Fruit fly (Drosophila melanogaster) whole organism, embryonic: ENCODE measurements around the gene CG13250.

Experiments used
- Bdp1 ChIP-seq: fragments of 200-800 bp; sonication (Bioruptor generic); optimal IDR thresholded peaks from 3 replicates; lab custom pipeline; 2016; ENCODE audit warnings: missing biosample characterization, missing genetic modification characterization
- CG1024 ChIP-seq: fragments of 200-800 bp; sonication (Bioruptor generic); IDR thresholded peaks from 2 replicates; pipeline ENCODE4 v1.3.6; 2022; ENCODE audit warnings: missing biosample characterization, missing genetic modification characterization
- CG10543 ChIP-seq: fragments of 200-800 bp; sonication (Bioruptor generic); optimal IDR thresholded peaks from 3 replicates; lab custom pipeline; 2017; ENCODE audit warnings: missing biosample characterization, mild to moderate bottlenecking, missing genetic modification characterization, moderate library complexity
- CG12155 ChIP-seq: fragments of 200-800 bp; sonication (Bioruptor generic); optimal IDR thresholded peaks from 3 replicates; lab custom pipeline; 2016; ENCODE audit warnings: missing biosample characterization, missing genetic modification characterization
- CG17385 ChIP-seq: fragments of 200-800 bp; sonication (Bioruptor generic); optimal IDR thresholded peaks from 3 replicates; lab custom pipeline; 2018; ENCODE audit warnings: missing biosample characterization, mild to moderate bottlenecking, missing genetic modification characterization
- CG18599 ChIP-seq: fragments of 200-800 bp; sonication (Bioruptor generic); optimal IDR thresholded peaks from 3 replicates; lab custom pipeline; 2017; ENCODE audit warnings: missing biosample characterization, missing genetic modification characterization, mild to moderate bottlenecking, moderate library complexity, missing genetic modification reagents
- CG2120 ChIP-seq: fragments of 200-800 bp; sonication (Bioruptor generic); optimal IDR thresholded peaks from 3 replicates; lab custom pipeline; 2016; ENCODE audit warnings: missing biosample characterization, missing genetic modification characterization
- CG2875 ChIP-seq: fragments of 200-800 bp; sonication (Bioruptor generic); optimal IDR thresholded peaks from 2 replicates; lab custom pipeline; 2017; ENCODE audit warnings: missing biosample characterization, mild to moderate bottlenecking, missing genetic modification characterization, missing genetic modification reagents
- CG30020 ChIP-seq: fragments of 200-800 bp; optimal IDR thresholded peaks from 2 replicates; lab custom pipeline; 2019; ENCODE audit warnings: missing biosample characterization, mild to moderate bottlenecking, missing genetic modification characterization, moderate library complexity
- CG31365 ChIP-seq: fragments of 200-800 bp; sonication (Bioruptor generic); optimal IDR thresholded peaks from 2 replicates; lab custom pipeline; 2018; ENCODE audit warnings: missing biosample characterization, mild to moderate bottlenecking, missing genetic modification characterization
- CG3726 ChIP-seq: fragments of 200-800 bp; sonication (Bioruptor generic); IDR thresholded peaks from 3 replicates; pipeline ENCODE4, ENCODE4 v1.3.6; 2022; ENCODE audit warnings: missing biosample characterization, missing genetic modification characterization
- CG6683 ChIP-seq: fragments of 200-800 bp; sonication (Bioruptor generic); optimal IDR thresholded peaks from 2 replicates; lab custom pipeline; 2017; ENCODE audit warnings: missing biosample characterization, mild to moderate bottlenecking, missing genetic modification characterization, missing genetic modification reagents
- CG6689 ChIP-seq: fragments of 200-800 bp; sonication (Bioruptor generic); IDR thresholded peaks from 2 replicates; pipeline ENCODE4 v1.3.6; 2022; ENCODE audit warnings: missing biosample characterization, missing genetic modification characterization
- CG7928 ChIP-seq: fragments of 200-800 bp; sonication (Bioruptor generic); optimal IDR thresholded peaks from 2 replicates; lab custom pipeline; 2017; ENCODE audit warnings: missing biosample characterization, mild to moderate bottlenecking, missing genetic modification characterization
- CG8478 ChIP-seq: fragments of >200 bp; optimal IDR thresholded peaks from 2 replicates; lab custom pipeline; 2018
- CG9437 ChIP-seq: fragments of 200-800 bp; sonication (Bioruptor generic); optimal IDR thresholded peaks from 2 replicates; lab custom pipeline; 2018; ENCODE audit warnings: missing biosample characterization, mild to moderate bottlenecking, missing genetic modification characterization
- CG9609 ChIP-seq: fragments of 200-800 bp; sonication (Bioruptor generic); optimal IDR thresholded peaks from 3 replicates; lab custom pipeline; 2016; ENCODE audit warnings: missing biosample characterization, missing genetic modification characterization
- CG9876 ChIP-seq: fragments of 200-800 bp; sonication (Bioruptor generic); optimal IDR thresholded peaks from 2 replicates; lab custom pipeline; 2016; ENCODE audit warnings: missing biosample characterization, missing genetic modification characterization
- Camta ChIP-seq: fragments of 200-800 bp; sonication (Bioruptor generic); optimal IDR thresholded peaks from 2 replicates; lab custom pipeline; 2016; ENCODE audit warnings: missing biosample characterization, missing genetic modification characterization
- D ChIP-seq, 2 experiments: fragments of 200-800 bp in 1 of 2; fragments of >200 bp in 1 of 2; sonication (Bioruptor generic) in 1 of 2; optimal IDR thresholded peaks; 2 replicates in 1 of 2; 3 replicates in 1 of 2; lab custom pipeline; 2017; ENCODE audit warnings: mild to moderate bottlenecking in 1 of 2, missing biosample characterization in 1 of 2, missing genetic modification characterization in 1 of 2, missing genetic modification reagents in 1 of 2
- Dek ChIP-seq: fragments of 200-800 bp; sonication (Bioruptor generic); optimal IDR thresholded peaks from 3 replicates; lab custom pipeline; 2019; ENCODE audit warnings: missing biosample characterization, mild to moderate bottlenecking, missing genetic modification characterization, moderate library complexity
- E2f1 ChIP-seq: fragments of 200-800 bp; sonication (Bioruptor generic); IDR thresholded peaks from 2 replicates; pipeline ENCODE4 v1.3.6; 2022; ENCODE audit warnings: missing biosample characterization, missing genetic modification characterization
- Elba2 ChIP-seq: fragments of 200-800 bp; sonication (Bioruptor generic); optimal IDR thresholded peaks from 3 replicates; lab custom pipeline; 2016; ENCODE audit warnings: missing biosample characterization, missing genetic modification characterization
- Ets97D ChIP-seq: fragments of 200-800 bp; sonication (Bioruptor generic); optimal IDR thresholded peaks from 3 replicates; lab custom pipeline; 2016; ENCODE audit warnings: missing biosample characterization, missing genetic modification characterization
- Fer1 ChIP-seq: fragments of 200-800 bp; sonication (Bioruptor generic); optimal IDR thresholded peaks from 2 replicates; lab custom pipeline; 2017; ENCODE audit warnings: missing biosample characterization, mild to moderate bottlenecking, missing genetic modification characterization
- HHEX ChIP-seq: fragments of 200-800 bp; sonication (Bioruptor generic); optimal IDR thresholded peaks from 3 replicates; lab custom pipeline; 2017; ENCODE audit warnings: missing biosample characterization, mild to moderate bottlenecking, missing genetic modification characterization, missing genetic modification reagents
- Med ChIP-seq: fragments of 200-800 bp; sonication (Bioruptor generic); peaks from one replicate; lab custom pipeline; 2016; ENCODE audit warnings: missing biosample characterization, missing genetic modification characterization, mild to moderate bottlenecking, inconsistent platforms, moderate library complexity
- Mes4 ChIP-seq: fragments of 200-800 bp; sonication (Bioruptor generic); optimal IDR thresholded peaks from 2 replicates; lab custom pipeline; 2016; ENCODE audit warnings: missing biosample characterization, missing genetic modification characterization
- NC2α ChIP-seq: fragments of 200-800 bp; sonication (Bioruptor generic); optimal IDR thresholded peaks from 2 replicates; lab custom pipeline; 2016; ENCODE audit warnings: missing biosample characterization, missing genetic modification characterization
- Pdp1 ChIP-seq, 2 experiments: fragments of 200-800 bp; sonication (Bioruptor generic); optimal IDR thresholded peaks; 3 replicates each; lab custom pipeline; 2016; ENCODE audit warnings: missing biosample characterization in 2 of 2, missing genetic modification characterization in 2 of 2, mild to moderate bottlenecking in 1 of 2, moderate library complexity in 1 of 2
- Usf ChIP-seq: fragments of 200-800 bp; sonication (Bioruptor generic); optimal IDR thresholded peaks from 2 replicates; lab custom pipeline; 2017; ENCODE audit warnings: missing genotype, missing biosample characterization, missing genetic modification characterization
- ase ChIP-seq: fragments of 200-800 bp; sonication (Bioruptor generic); IDR thresholded peaks from 3 replicates; pipeline ENCODE4 v1.3.6; 2022; ENCODE audit warnings: missing biosample characterization, missing genetic modification characterization
- bab2 ChIP-seq: fragments of 200-800 bp; sonication (Bioruptor generic); optimal IDR thresholded peaks from 2 replicates; lab custom pipeline; 2016; ENCODE audit warnings: missing biosample characterization, missing genetic modification characterization
- br ChIP-seq: fragments of >200 bp; optimal IDR thresholded peaks from 2 replicates; lab custom pipeline; 2017
- cwo ChIP-seq: fragments of 200-800 bp; sonication (Bioruptor generic); optimal IDR thresholded peaks from 3 replicates; lab custom pipeline; 2017; ENCODE audit warnings: missing biosample characterization, missing genetic modification characterization, mild to moderate bottlenecking, moderate library complexity, missing genetic modification reagents
- danr ChIP-seq: fragments of 200-800 bp; sonication (Bioruptor generic); IDR thresholded peaks from 2 replicates; pipeline ENCODE4 v1.3.6; 2022; ENCODE audit warnings: missing biosample characterization, missing genetic modification characterization
- esg ChIP-seq: fragments of 200-800 bp; sonication (Bioruptor generic); conservative IDR thresholded peaks from 2 replicates; pipeline ENCODE4 v1.3.6; 2022; ENCODE audit warnings: missing biosample characterization, missing genetic modification characterization
- eve ChIP-seq, 2 experiments: fragments of >200 bp; optimal IDR thresholded peaks; 2 replicates each; lab custom pipeline; 2017; ENCODE audit warnings: missing biosample characterization in 2 of 2, missing genetic modification characterization in 2 of 2
- eyg ChIP-seq: fragments of 200-800 bp; sonication (Bioruptor generic); optimal IDR thresholded peaks from 3 replicates; lab custom pipeline; 2016; ENCODE audit warnings: missing biosample characterization, missing genetic modification characterization
- grn ChIP-seq: fragments of 200-800 bp; sonication (Bioruptor generic); optimal IDR thresholded peaks from 3 replicates; lab custom pipeline; 2017; ENCODE audit warnings: missing biosample characterization, missing genetic modification characterization
- insv ChIP-seq, 2 experiments: fragments of 200-800 bp; sonication (Bioruptor generic); optimal IDR thresholded peaks; 3 replicates each; lab custom pipeline; 2016 to 2018; ENCODE audit warnings: missing biosample characterization in 2 of 2, missing genetic modification characterization in 2 of 2
- klu ChIP-seq: fragments of 200-800 bp; sonication (Bioruptor generic); IDR thresholded peaks from 2 replicates; pipeline ENCODE4 v1.3.6; 2022; ENCODE audit warnings: missing biosample characterization, missing genetic modification characterization
- luna ChIP-seq: fragments of 200-800 bp; sonication (Bioruptor generic); optimal IDR thresholded peaks from 2 replicates; lab custom pipeline; 2016; ENCODE audit warnings: missing biosample characterization, missing genetic modification characterization
- pfk ChIP-seq: fragments of 200-800 bp; sonication (Bioruptor generic); optimal IDR thresholded peaks from 2 replicates; lab custom pipeline; 2018; ENCODE audit warnings: missing biosample characterization, mild to moderate bottlenecking, missing genetic modification characterization, moderate library complexity
- pita ChIP-seq: fragments of 200-800 bp; sonication (Bioruptor generic); optimal IDR thresholded peaks from 2 replicates; lab custom pipeline; 2017; ENCODE audit warnings: missing biosample characterization, mild to moderate bottlenecking, missing genetic modification characterization
- sc ChIP-seq, 3 experiments: fragments of >200 bp in 2 of 3; fragments of 200-800 bp in 1 of 3; sonication (Bioruptor generic) in 1 of 3; optimal IDR thresholded peaks; 2 replicates in 2 of 3; 3 replicates in 1 of 3; lab custom pipeline; 2017; ENCODE audit warnings: mild to moderate bottlenecking in 1 of 3, missing biosample characterization in 1 of 3, missing genetic modification characterization in 1 of 3, missing genetic modification reagents in 1 of 3
- slbo ChIP-seq: fragments of 200-800 bp; sonication (Bioruptor generic); IDR thresholded peaks from 2 replicates; pipeline ENCODE4 v1.3.6; 2022; ENCODE audit warnings: missing biosample characterization, missing genetic modification characterization
- tgo ChIP-seq: fragments of 200-800 bp; sonication (Bioruptor generic); IDR thresholded peaks from 3 replicates; pipeline ENCODE4 v1.3.6; 2022; ENCODE audit warnings: missing biosample characterization, missing genetic modification characterization
- tll ChIP-seq, 2 experiments: fragments of 200-800 bp in 1 of 2; fragments of >200 bp in 1 of 2; sonication (Bioruptor generic) in 1 of 2; optimal IDR thresholded peaks; 2 replicates each; lab custom pipeline; 2017 to 2019; ENCODE audit warnings: missing biosample characterization in 2 of 2, missing genetic modification characterization in 2 of 2, mild to moderate bottlenecking in 1 of 2, moderate library complexity in 1 of 2
- usp ChIP-seq: fragments of >200 bp; optimal IDR thresholded peaks from 2 replicates; lab custom pipeline; 2017; ENCODE audit warnings: missing biosample characterization, missing genetic modification characterization

CG13250 gene

DNA sequence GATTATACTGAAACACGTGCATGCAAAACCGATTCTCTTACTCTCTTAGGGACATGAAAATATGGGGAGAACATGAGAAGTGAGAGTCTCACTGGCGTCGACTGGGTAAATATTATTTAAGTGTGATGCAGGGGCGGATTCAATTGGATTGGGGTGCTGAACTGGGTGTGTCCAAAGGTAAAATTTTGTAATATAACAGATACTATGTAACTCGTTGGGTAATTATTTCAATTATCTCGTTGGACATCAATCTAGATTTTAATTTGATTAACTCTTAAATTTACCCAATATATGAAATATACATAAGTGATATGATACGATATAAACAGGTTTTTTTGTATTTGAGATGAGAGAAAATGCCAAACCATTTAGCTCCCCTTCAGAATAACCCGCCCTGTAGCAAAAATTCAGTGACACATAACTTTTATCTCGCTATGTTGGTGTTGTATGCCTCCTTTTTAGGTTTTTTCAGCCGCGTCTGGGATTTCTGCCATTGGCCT is 25.3 kb upstream of the CG13250 start (continued):
- TF ChIP-seq danr (peak; percentile 85), Camta (peak; percentile 89), luna (GFP tag; lab: Kevin White, UChicago) (peak; percentile 92), usp (GFP tag; lab: Kevin White, UChicago) (no peak), HHEX (GFP tag; lab: Kevin White, UChicago) (peak; percentile 96), eve (GFP tag; optimal IDR thresholded peaks at IDR 0.05; lab: Kevin White, UChicago) (peak in 1 of 2 experiments; percentile 80), CG12155 (peak; percentile 96), eyg (peak; percentile 82), CG9437 (GFP tag; lab: Kevin White, UChicago) (peak; percentile 80), Bdp1 (GFP tag; lab: Kevin White, UChicago) (peak; percentile 78), br (no peak), CG9609 (GFP tag; lab: Kevin White, UChicago) (peak; percentile 91), CG6683 (GFP tag; lab: Kevin White, UChicago) (peak; percentile 89), tgo (GFP tag; lab: Robert Waterston, UW) (peak; percentile 95), pita (GFP tag; lab: Kevin White, UChicago) (no peak), CG2875 (peak; percentile 69), CG1024 (GFP tag; lab: Robert Waterston, UW) (peak; percentile 67), CG8478 (lab: Kevin White, UChicago) (no peak), pfk (GFP tag; lab: Kevin White, UChicago) (peak; percentile 38), CG18599 (GFP tag; lab: Kevin White, UChicago) (peak; percentile 98), Dek (tag; lab: Kevin White, UChicago) (peak; percentile 94), D (optimal IDR thresholded peaks at IDR 0.05; lab: Kevin White, UChicago) (no peak), D (GFP tag; optimal IDR thresholded peaks at IDR 0.05; lab: Kevin White, UChicago) (peak; percentile 84), Elba2 (GFP tag; lab: Kevin White, UChicago) (no peak), Med (GFP tag; lab: Kevin White, UChicago) (peak; percentile 99), sc (optimal IDR thresholded peaks at IDR 0.05; lab: Kevin White, UChicago) (no peak), sc (GFP tag; optimal IDR thresholded peaks at IDR 0.05; lab: Kevin White, UChicago) (peak; percentile 49), CG6689 (GFP tag; lab: Robert Waterston, UW) (peak; percentile 94), klu (GFP tag; lab: Robert Waterston, UW) (peak; percentile 92), CG17385 (peak; percentile 83), slbo (GFP tag; lab: Robert Waterston, UW) (peak; percentile 98), CG7928 (GFP tag; lab: Kevin White, UChicago) (peak; percentile 74), Pdp1 (GFP tag; optimal IDR thresholded peaks at IDR 0.05; lab: Kevin White, UChicago) (peak; percentile 94 to 95), insv (GFP tag; optimal IDR thresholded peaks at IDR 0.05; lab: Kevin White, UChicago) (peak in 1 of 2 experiments; percentile 56), Fer1 (GFP tag; lab: Kevin White, UChicago) (peak; percentile 95), CG30020 (tag; lab: Kevin White, UChicago) (peak; percentile 49), cwo (GFP tag; lab: Kevin White, UChicago) (peak; percentile 97), CG3726 (GFP tag; lab: Robert Waterston, UW) (no peak), Mes4 (peak; percentile 77), CG31365 (peak; percentile 78), E2f1 (GFP tag; lab: Robert Waterston, UW) (peak; percentile 91), tll (GFP tag; optimal IDR thresholded peaks at IDR 0.05; lab: Kevin White, UChicago) (no peak), esg (GFP tag; lab: Robert Waterston, UW) (peak; percentile 91), bab2 (GFP tag; lab: Kevin White, UChicago) (peak; percentile 94), Usf (GFP tag; lab: Kevin White, UChicago) (peak; percentile 94), CG9876 (GFP tag; lab: Kevin White, UChicago) (peak; percentile 87), CG10543 (peak; percentile 95), Ets97D (GFP tag; lab: Kevin White, UChicago) (peak; percentile 51), NC2α (GFP tag; lab: Kevin White, UChicago) (peak; percentile 81), grn (GFP tag; lab: Kevin White, UChicago) (peak; percentile 65), ase (GFP tag; lab: Robert Waterston, UW) (peak; percentile 84; the same call in 2 of the 3 replicates), CG2120 (GFP tag; lab: Kevin White, UChicago) (peak; percentile 99)
